Worm (Caenorhabditis elegans): Measurements from ENCODE around the gene ift-43.

The ift-43 gene

DNA sequence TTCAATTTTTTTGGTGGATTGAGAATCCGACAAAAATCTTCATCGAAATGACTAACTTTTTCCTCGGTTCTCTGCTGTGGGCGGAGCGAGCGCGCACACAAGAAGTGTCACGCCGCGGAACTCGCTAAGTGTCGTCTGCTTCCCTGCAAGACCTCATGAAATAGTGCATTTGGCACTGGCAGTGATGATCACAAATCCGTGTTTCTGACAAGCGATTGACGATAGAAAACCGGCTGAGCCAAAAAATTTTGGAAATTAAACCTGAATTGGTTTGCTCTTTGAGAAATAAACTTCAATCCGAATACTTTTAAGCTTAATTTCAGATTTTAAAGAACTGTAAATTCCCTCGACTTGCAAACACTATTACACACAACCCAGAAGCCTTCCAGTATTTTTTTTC lies 40.9 kb upstream of the ift-43 start (continued):
- TF ChIP-seq elt-2 (tag; optimal IDR thresholded peaks at IDR 0.05): peak; percentile 87
- no peak for TF ChIP-seq hpl-2 (GFP tag; optimal IDR thresholded peaks at IDR 0.05)
- no peak for TF ChIP-seq Y116A8C.19 (tag; optimal IDR thresholded peaks at IDR 0.05; ENCODE audit: borderline replicate concordance)
- peak; percentile 49 for TF ChIP-seq aly-2 (tag; optimal IDR thresholded peaks at IDR 0.05)
- peak; percentile 60 for TF ChIP-seq nhr-77 (tag; optimal IDR thresholded peaks at IDR 0.05)
- peak; percentile 58 for TF ChIP-seq irx-1 (tag; optimal IDR thresholded peaks at IDR 0.05)
- TF ChIP-seq nhr-84 (tag; optimal IDR thresholded peaks at IDR 0.05): no peak
- TF ChIP-seq mep-1 (tag; optimal IDR thresholded peaks at IDR 0.05): peak; percentile 51
- TF ChIP-seq nhr-19 (GFP tag; conservative IDR thresholded peaks at IDR 0.05): peak; percentile 89
- peak; percentile 93 for TF ChIP-seq rnt-1 (tag; optimal IDR thresholded peaks at IDR 0.05)
- peak; percentile 75 for TF ChIP-seq tbx-2 (tag; optimal IDR thresholded peaks at IDR 0.05)
- peak; percentile 36 for TF ChIP-seq lir-3 (tag; optimal IDR thresholded peaks at IDR 0.05; ENCODE audit: poor library complexity)
- TF ChIP-seq nhr-76 (tag; optimal IDR thresholded peaks at IDR 0.05): no peak
- peak; percentile 56 to 69 for TF ChIP-seq efl-1 (optimal IDR thresholded peaks at IDR 0.05)
- peak; percentile 32 to 95 for TF ChIP-seq efl-1 (GFP tag; optimal IDR thresholded peaks at IDR 0.05 in 1 of 2)
- TF ChIP-seq nhr-11 (tag; optimal IDR thresholded peaks at IDR 0.05): no peak
- peak; percentile 20 for TF ChIP-seq isw-1 (GFP tag; IDR thresholded peaks at IDR 0.05)
- no peak for TF ChIP-seq C34B4.2 (tag; optimal IDR thresholded peaks at IDR 0.05)
- no peak for TF ChIP-seq nhr-12 (tag; optimal IDR thresholded peaks at IDR 0.05)
- no peak for TF ChIP-seq ceh-88 (GFP tag; IDR thresholded peaks at IDR 0.05)
- peak; percentile 67 for TF ChIP-seq grh-1 (GFP tag; IDR thresholded peaks at IDR 0.05)
- TF ChIP-seq C04F5.9 (tag; optimal IDR thresholded peaks at IDR 0.05): peak; percentile 25
- peak; percentile 43 for TF ChIP-seq unc-130 (tag; optimal IDR thresholded peaks at IDR 0.05)
- no peak for TF ChIP-seq alr-1 (tag; optimal IDR thresholded peaks at IDR 0.05; ENCODE audit: borderline replicate concordance)
- peak; percentile 70 for TF ChIP-seq fos-1 (tag; optimal IDR thresholded peaks at IDR 0.05)
- TF ChIP-seq ceh-63 (GFP tag; optimal IDR thresholded peaks at IDR 0.05): no peak
- peak; percentile 99 for TF ChIP-seq snpc-4 (tag; optimal IDR thresholded peaks at IDR 0.05)
- TF ChIP-seq ceh-8 (GFP tag; optimal IDR thresholded peaks at IDR 0.05): no peak
- TF ChIP-seq swsn-7 (tag; optimal IDR thresholded peaks at IDR 0.05): peak; percentile 78
- peak; percentile 67 for TF ChIP-seq xbp-1 (tag; optimal IDR thresholded peaks at IDR 0.05)
- TF ChIP-seq sox-4 (tag; optimal IDR thresholded peaks at IDR 0.05): no peak
- TF ChIP-seq dsc-1 (tag; optimal IDR thresholded peaks at IDR 0.05): peak; percentile 71
- no peak for TF ChIP-seq unc-30 (tag; optimal IDR thresholded peaks at IDR 0.05)
- TF ChIP-seq ces-1 (GFP tag; optimal IDR thresholded peaks at IDR 0.05): no peak
- TF ChIP-seq fkh-4 (tag; optimal IDR thresholded peaks at IDR 0.05; ENCODE audit: borderline replicate concordance): no peak
- TF ChIP-seq ceh-90 (tag; optimal IDR thresholded peaks at IDR 0.05): no peak
- peak; percentile 71 for TF ChIP-seq lin-14 (GFP tag; optimal IDR thresholded peaks at IDR 0.05)
- no peak for TF ChIP-seq pag-3 (tag; optimal IDR thresholded peaks at IDR 0.05; ENCODE audit: borderline replicate concordance, insufficient read depth)
- no peak for TF ChIP-seq efl-3 (GFP tag; optimal IDR thresholded peaks at IDR 0.05)
- peak; percentile 21 for TF ChIP-seq C16A3.4 (tag; optimal IDR thresholded peaks at IDR 0.05)
- peak; percentile 54 for TF ChIP-seq sup-37 (GFP tag; optimal IDR thresholded peaks at IDR 0.05)
- TF ChIP-seq zip-4 (GFP tag; optimal IDR thresholded peaks at IDR 0.05): peak; percentile 58
- TF ChIP-seq tlp-1 (tag; optimal IDR thresholded peaks at IDR 0.05): no peak
- TF ChIP-seq fkh-10 (GFP tag; optimal IDR thresholded peaks at IDR 0.05): no peak
- no peak for TF ChIP-seq zag-1 (tag; optimal IDR thresholded peaks at IDR 0.05)
- TF ChIP-seq nhr-237 (tag; optimal IDR thresholded peaks at IDR 0.05): no peak
- no peak for TF ChIP-seq unc-62 (GFP tag; optimal IDR thresholded peaks at IDR 0.05)
- TF ChIP-seq blmp-1 (tag; optimal IDR thresholded peaks at IDR 0.05): peak; percentile 17
- TF ChIP-seq nhr-71 (tag; optimal IDR thresholded peaks at IDR 0.05): peak; percentile 89
- TF ChIP-seq lin-35 (GFP tag; optimal IDR thresholded peaks at IDR 0.05): peak; percentile 45 to 72
- peak; percentile 53 for TF ChIP-seq lin-13 (GFP tag; optimal IDR thresholded peaks at IDR 0.05)
- TF ChIP-seq aha-1 (tag; optimal IDR thresholded peaks at IDR 0.05): no peak
- peak; percentile 87 for TF ChIP-seq nhr-90 (tag; optimal IDR thresholded peaks at IDR 0.05; ENCODE audit: poor library complexity)
- TF ChIP-seq hlh-17 (GFP tag; optimal IDR thresholded peaks at IDR 0.05; ENCODE audit: borderline replicate concordance): no peak

All from whole organism, L1 larva.